Fruit fly (Drosophila melanogaster) whole organism, prepupa: Measurements from ENCODE around the gene Wnt4.
A peak's percentile ranks its signal among the peaks of the same experiment; 100 is the strongest.

Source experiments
- Blimp-1 ChIP-seq: fragments of 200-800 bp; sonication (Bioruptor generic); optimal IDR thresholded peaks from 3 replicates; lab custom pipeline; 2017; ENCODE audit warnings: missing biosample characterization, missing genetic modification characterization, mild to moderate bottlenecking, moderate library complexity, missing genetic modification reagents
- CG10631 ChIP-seq: fragments of 200-800 bp; sonication (Bioruptor generic); optimal IDR thresholded peaks from 2 replicates; lab custom pipeline; 2016; ENCODE audit warnings: missing biosample characterization, missing genetic modification characterization
- CG10669 ChIP-seq: fragments of 200-800 bp; sonication (Bioruptor generic); optimal IDR thresholded peaks from 3 replicates; lab custom pipeline; 2018; ENCODE audit warnings: missing biosample characterization, mild to moderate bottlenecking, missing genetic modification characterization, moderate library complexity
- CG11294 ChIP-seq: fragments of 200-800 bp; sonication (Bioruptor generic); IDR thresholded peaks from 2 replicates; pipeline ENCODE4 v1.3.6; 2022; ENCODE audit warnings: missing biosample characterization, missing genetic modification characterization
- CG11762 ChIP-seq: fragments of 200-800 bp; sonication (Bioruptor generic); optimal IDR thresholded peaks from 3 replicates; lab custom pipeline; 2016; ENCODE audit warnings: missing biosample characterization, missing genetic modification characterization; ENCODE audit not compliant: insufficient read depth
- CG11902 ChIP-seq: fragments of 200-800 bp; sonication (Bioruptor generic); optimal IDR thresholded peaks from 3 replicates; lab custom pipeline; 2016; ENCODE audit warnings: missing biosample characterization, missing genetic modification characterization
- CG15336 ChIP-seq: fragments of 200-800 bp; sonication (Bioruptor generic); IDR thresholded peaks from 2 replicates; pipeline ENCODE4 v1.3.6; 2022; ENCODE audit warnings: missing biosample characterization, missing genetic modification characterization
- CG1621 ChIP-seq: fragments of 200-800 bp; sonication (Bioruptor generic); optimal IDR thresholded peaks from 3 replicates; lab custom pipeline; 2018; ENCODE audit warnings: missing biosample characterization, mild to moderate bottlenecking, missing genetic modification characterization
- CG16779 ChIP-seq: fragments of 200-800 bp; sonication (Bioruptor generic); optimal IDR thresholded peaks from 3 replicates; lab custom pipeline; 2017; ENCODE audit warnings: missing biosample characterization, mild to moderate bottlenecking, missing genetic modification characterization
- CG3032 ChIP-seq: fragments of 200-800 bp; optimal IDR thresholded peaks from 2 replicates; lab custom pipeline; 2019; ENCODE audit warnings: missing biosample characterization, mild to moderate bottlenecking, missing genetic modification characterization, moderate library complexity
- CG31627 ChIP-seq: fragments of 200-800 bp; sonication (Bioruptor generic); optimal IDR thresholded peaks from 3 replicates; lab custom pipeline; 2016; ENCODE audit warnings: missing biosample characterization, missing genetic modification characterization
- CG32006 ChIP-seq: fragments of 200-800 bp; sonication (Bioruptor generic); optimal IDR thresholded peaks from 3 replicates; lab custom pipeline; 2017; ENCODE audit warnings: missing biosample characterization, mild to moderate bottlenecking, missing genetic modification characterization
- CG34406 ChIP-seq: fragments of 200-800 bp; sonication (Bioruptor generic); optimal IDR thresholded peaks from 3 replicates; lab custom pipeline; 2016; ENCODE audit warnings: missing biosample characterization, missing genetic modification characterization
- CG4318 ChIP-seq: fragments of 200-800 bp; sonication (Bioruptor generic); optimal IDR thresholded peaks from 3 replicates; lab custom pipeline; 2017; ENCODE audit warnings: missing biosample characterization, mild to moderate bottlenecking, missing genetic modification characterization
- CG6276 ChIP-seq: fragments of 200-800 bp; sonication (Bioruptor generic); optimal IDR thresholded peaks from 2 replicates; lab custom pipeline; 2017; ENCODE audit warnings: missing biosample characterization, mild to moderate bottlenecking, missing genetic modification characterization
- CG6792 ChIP-seq: fragments of 200-800 bp; sonication (Bioruptor generic); optimal IDR thresholded peaks from 3 replicates; lab custom pipeline; 2016; ENCODE audit warnings: missing biosample characterization, missing genetic modification characterization
- CG6808 ChIP-seq: fragments of 200-800 bp; sonication (Bioruptor generic); optimal IDR thresholded peaks from 3 replicates; lab custom pipeline; 2017; ENCODE audit warnings: missing biosample characterization, missing genetic modification characterization, mild to moderate bottlenecking, moderate library complexity, missing genetic modification reagents
- CG8119 ChIP-seq: fragments of 200-800 bp; sonication (Bioruptor generic); IDR thresholded peaks from 3 replicates; pipeline ENCODE4 v1.3.6; 2022; ENCODE audit warnings: missing biosample characterization, missing genetic modification characterization
- CG8632 ChIP-seq: fragments of 200-800 bp; sonication (Bioruptor generic); optimal IDR thresholded peaks from 3 replicates; lab custom pipeline; 2016; ENCODE audit warnings: missing biosample characterization, missing genetic modification characterization
- Eip75B ChIP-seq: fragments of 200-800 bp; sonication (Bioruptor generic); optimal IDR thresholded peaks from 3 replicates; lab custom pipeline; 2016; ENCODE audit warnings: missing biosample characterization, missing genetic modification characterization
- Eip78C ChIP-seq: fragments of 200-800 bp; sonication (Bioruptor generic); peaks from one replicate; lab custom pipeline; 2016; ENCODE audit warnings: missing biosample characterization, missing genetic modification characterization
- Eip93F ChIP-seq: fragments of 200-800 bp; sonication (Bioruptor generic); optimal IDR thresholded peaks from 2 replicates; lab custom pipeline; 2016; ENCODE audit warnings: missing biosample characterization, mild to moderate bottlenecking, missing genetic modification characterization
- Ets21C ChIP-seq: fragments of 200-800 bp; sonication (Bioruptor generic); optimal IDR thresholded peaks from 3 replicates; lab custom pipeline; 2016; ENCODE audit warnings: missing biosample characterization, missing genetic modification characterization
- Ets96B ChIP-seq: fragments of 200-800 bp; optimal IDR thresholded peaks from 2 replicates; lab custom pipeline; 2019; ENCODE audit warnings: missing biosample characterization, mild to moderate bottlenecking, missing genetic modification characterization, moderate library complexity
- Gug ChIP-seq: fragments of 200-800 bp; sonication (Bioruptor generic); IDR thresholded peaks from 2 replicates; pipeline ENCODE4 v1.3.6; 2022; ENCODE audit warnings: missing biosample characterization, missing genetic modification characterization
- Hr38 ChIP-seq: sonication (Bioruptor generic); optimal IDR thresholded peaks from 2 replicates; lab custom pipeline; 2016; ENCODE audit warnings: missing biosample characterization, missing genetic modification characterization
- Hr39 ChIP-seq: fragments of 200-800 bp; sonication (Bioruptor generic); optimal IDR thresholded peaks from 2 replicates; lab custom pipeline; 2016; ENCODE audit warnings: missing biosample characterization, missing genetic modification characterization
- Lpt ChIP-seq: fragments of 200-800 bp; sonication (Bioruptor generic); optimal IDR thresholded peaks from 3 replicates; lab custom pipeline; 2016; ENCODE audit warnings: missing biosample characterization, missing genetic modification characterization
- Met ChIP-seq: fragments of 200-800 bp; sonication (Bioruptor generic); optimal IDR thresholded peaks from 3 replicates; lab custom pipeline; 2016; ENCODE audit warnings: missing biosample characterization, missing genetic modification characterization
- OdsH ChIP-seq: fragments of 200-800 bp; sonication (Bioruptor generic); optimal IDR thresholded peaks from 3 replicates; lab custom pipeline; 2016; ENCODE audit warnings: missing biosample characterization, missing genetic modification characterization
- Smox ChIP-seq: fragments of 200-800 bp; sonication (Bioruptor generic); optimal IDR thresholded peaks from 3 replicates; lab custom pipeline; 2016; ENCODE audit warnings: missing biosample characterization, missing genetic modification characterization
- Sox102F ChIP-seq: fragments of 200-800 bp; sonication (Bioruptor generic); optimal IDR thresholded peaks from 2 replicates; lab custom pipeline; 2016; ENCODE audit warnings: missing biosample characterization, mild to moderate bottlenecking, missing genetic modification characterization
- Sox15 ChIP-seq: fragments of 200-800 bp; sonication (Bioruptor generic); optimal IDR thresholded peaks from 3 replicates; lab custom pipeline; 2016; ENCODE audit warnings: missing biosample characterization, missing genetic modification characterization
- cyc ChIP-seq: fragments of 200-800 bp; sonication (Bioruptor generic); optimal IDR thresholded peaks from 3 replicates; lab custom pipeline; 2016; ENCODE audit warnings: missing biosample characterization, missing genetic modification characterization
- dac ChIP-seq: fragments of 200-800 bp; sonication (Bioruptor generic); optimal IDR thresholded peaks from 2 replicates; lab custom pipeline; 2017; ENCODE audit warnings: missing biosample characterization, mild to moderate bottlenecking, missing genetic modification characterization
- dsx ChIP-seq: fragments of 200-800 bp; optimal IDR thresholded peaks from 3 replicates; lab custom pipeline; 2019; ENCODE audit warnings: missing biosample characterization, mild to moderate bottlenecking, missing genetic modification characterization, moderate library complexity; ENCODE audit not compliant: poor library complexity, severe bottlenecking
- eg ChIP-seq: fragments of 200-800 bp; sonication (Bioruptor generic); IDR thresholded peaks from 3 replicates; pipeline ENCODE4 v1.3.6; 2022; ENCODE audit warnings: missing biosample characterization, missing genetic modification characterization
- fd59A ChIP-seq: fragments of 200-800 bp; sonication (Bioruptor generic); optimal IDR thresholded peaks from 2 replicates; lab custom pipeline; 2017; ENCODE audit warnings: missing biosample characterization, mild to moderate bottlenecking, missing genetic modification characterization, missing genetic modification reagents
- fd85E ChIP-seq: fragments of 200-800 bp; sonication (Bioruptor generic); optimal IDR thresholded peaks from 3 replicates; lab custom pipeline; 2016; ENCODE audit warnings: missing biosample characterization, missing genetic modification characterization
- fkh ChIP-seq: fragments of 200-800 bp; sonication (Bioruptor generic); optimal IDR thresholded peaks from 3 replicates; lab custom pipeline; 2017; ENCODE audit warnings: missing biosample characterization, mild to moderate bottlenecking, missing genetic modification characterization, moderate library complexity
- lz ChIP-seq: fragments of 200-800 bp; sonication (Bioruptor generic); optimal IDR thresholded peaks from 3 replicates; lab custom pipeline; 2016; ENCODE audit warnings: missing biosample characterization, missing genetic modification characterization
- pdm3 ChIP-seq: fragments of 200-800 bp; sonication (Bioruptor generic); optimal IDR thresholded peaks from 3 replicates; lab custom pipeline; 2016; ENCODE audit warnings: missing biosample characterization, missing genetic modification characterization
- salr ChIP-seq, 2 experiments: fragments of 200-800 bp; sonication (Bioruptor generic); optimal IDR thresholded peaks; 3 replicates each; lab custom pipeline; 2016 to 2018; ENCODE audit warnings: missing biosample characterization in 2 of 2, missing genetic modification characterization in 2 of 2, mild to moderate bottlenecking in 1 of 2
- spab ChIP-seq: fragments of 200-800 bp; sonication (Bioruptor generic); optimal IDR thresholded peaks from 2 replicates; lab custom pipeline; 2017; ENCODE audit warnings: missing biosample characterization, mild to moderate bottlenecking, missing genetic modification characterization, missing genetic modification reagents
- ss ChIP-seq, 2 experiments: fragments of 200-800 bp; sonication (Bioruptor generic); optimal IDR thresholded peaks; 2 replicates in 1 of 2; 3 replicates in 1 of 2; lab custom pipeline; 2017 to 2018; ENCODE audit warnings: mild to moderate bottlenecking in 2 of 2, missing biosample characterization in 2 of 2, missing genetic modification characterization in 2 of 2, moderate library complexity in 1 of 2
- svp ChIP-seq: fragments of 200-800 bp; sonication (Bioruptor generic); peaks from one replicate; lab custom pipeline; 2016; ENCODE audit warnings: missing biosample characterization, missing genetic modification characterization
- topi ChIP-seq: fragments of 200-800 bp; sonication (Bioruptor generic); optimal IDR thresholded peaks from 3 replicates; lab custom pipeline; 2016; ENCODE audit warnings: missing biosample characterization, missing genetic modification characterization
- vri ChIP-seq: fragments of 200-800 bp; sonication (Bioruptor generic); optimal IDR thresholded peaks from 3 replicates; lab custom pipeline; 2016; ENCODE audit warnings: missing biosample characterization, mild to moderate bottlenecking, missing genetic modification characterization

Gene Wnt4

dm6 chr2L:7321110-7321509 is 44.1 kb upstream of the Wnt4 start (continued):
- TF ChIP-seq ss (GFP tag; optimal IDR thresholded peaks at IDR 0.05; lab: Kevin White, UChicago) (peak; percentile 65 to 79), dsx (GFP tag; lab: Kevin White, UChicago) (peak; percentile 83), lz (GFP tag; lab: Kevin White, UChicago) (peak; percentile 74), Sox15 (GFP tag; lab: Kevin White, UChicago) (peak; percentile 38), Blimp-1 (no peak), spab (peak; percentile 71), cyc (GFP tag; lab: Kevin White, UChicago) (peak; percentile 79), CG11902 (GFP tag; lab: Kevin White, UChicago) (no peak), CG6808 (GFP tag; lab: Kevin White, UChicago) (peak; percentile 57), CG8632 (GFP tag; lab: Kevin White, UChicago) (peak; percentile 66), CG11294 (GFP tag; lab: Robert Waterston, UW) (no peak), Hr38 (GFP tag; lab: Kevin White, UChicago) (no peak), CG10631 (GFP tag; lab: Kevin White, UChicago) (peak; percentile 75), CG1621 (tag; lab: Kevin White, UChicago) (peak; percentile 79), salr (GFP tag; optimal IDR thresholded peaks at IDR 0.05; lab: Kevin White, UChicago) (peak; percentile 40 to 74), eg (GFP tag; lab: Robert Waterston, UW) (no peak)

dm6 chr2L:7319914-7320313 is 42.9 kb upstream of the Wnt4 start:
- peak; percentile 54 for TF ChIP-seq pdm3 (GFP tag; lab: Kevin White, UChicago)
- TF ChIP-seq CG6276 (GFP tag; lab: Kevin White, UChicago): no peak
- peak; percentile 54 for TF ChIP-seq spab
- TF ChIP-seq CG3032 (tag; lab: Kevin White, UChicago): peak; percentile 58
- peak; percentile 83 for TF ChIP-seq Met
- TF ChIP-seq svp (GFP tag; lab: Kevin White, UChicago): peak; percentile 96
- no peak for TF ChIP-seq CG32006 (GFP tag; lab: Kevin White, UChicago)
- TF ChIP-seq Eip78C (GFP tag; lab: Kevin White, UChicago): peak; percentile 84
- TF ChIP-seq CG11762 (GFP tag; lab: Kevin White, UChicago): no peak
- no peak for TF ChIP-seq Blimp-1
- no peak for TF ChIP-seq Lpt (GFP tag; lab: Kevin White, UChicago)
- peak; percentile 74 for TF ChIP-seq Eip75B (GFP tag; lab: Kevin White, UChicago)
- TF ChIP-seq CG31627 (GFP tag; lab: Kevin White, UChicago): peak; percentile 64
- TF ChIP-seq CG10669 (GFP tag; lab: Kevin White, UChicago): peak; percentile 44
- no peak for TF ChIP-seq dac (GFP tag; lab: Kevin White, UChicago)
- peak; percentile 57 for TF ChIP-seq Eip93F
- TF ChIP-seq CG34406 (GFP tag; lab: Kevin White, UChicago): peak; percentile 43
- no peak for TF ChIP-seq eg (GFP tag; lab: Robert Waterston, UW)
- TF ChIP-seq dsx (GFP tag; lab: Kevin White, UChicago): peak; percentile 68
- peak in 1 of 2 experiments; percentile 46 for TF ChIP-seq salr (GFP tag; optimal IDR thresholded peaks at IDR 0.05; lab: Kevin White, UChicago)
- TF ChIP-seq CG10631 (GFP tag; lab: Kevin White, UChicago): peak; percentile 59
- TF ChIP-seq CG15336: no peak
- peak; percentile 70 for TF ChIP-seq CG6792 (GFP tag; lab: Kevin White, UChicago)
- peak; percentile 47 for TF ChIP-seq Sox15 (GFP tag; lab: Kevin White, UChicago)
- TF ChIP-seq CG11902 (GFP tag; lab: Kevin White, UChicago): peak; percentile 55
- TF ChIP-seq CG8119 (GFP tag; lab: Robert Waterston, UW): peak; percentile 23; the same call in 1 of the 3 replicates
- TF ChIP-seq CG16779: no peak
- peak; percentile 75 for TF ChIP-seq Smox
- no peak for TF ChIP-seq fd85E (GFP tag; lab: Kevin White, UChicago)
- peak; percentile 32 for TF ChIP-seq Ets21C (GFP tag; lab: Kevin White, UChicago)
- TF ChIP-seq Gug (GFP tag; lab: Robert Waterston, UW): no peak
- peak; percentile 67 for TF ChIP-seq Hr39
- TF ChIP-seq CG11294 (GFP tag; lab: Robert Waterston, UW): no peak
- peak; percentile 44 for TF ChIP-seq OdsH (GFP tag; lab: Kevin White, UChicago)
- no peak for TF ChIP-seq CG4318 (GFP tag; lab: Kevin White, UChicago)
- peak; percentile 63 for TF ChIP-seq fd59A (GFP tag; lab: Kevin White, UChicago)
- TF ChIP-seq Sox102F: peak; percentile 80
- peak; percentile 72 for TF ChIP-seq Ets96B (tag; lab: Kevin White, UChicago)
- TF ChIP-seq topi: peak; percentile 66
- TF ChIP-seq lz (GFP tag; lab: Kevin White, UChicago): peak; percentile 70
- peak; percentile 85 for TF ChIP-seq vri (GFP tag; lab: Kevin White, UChicago)
- no peak for TF ChIP-seq fkh (GFP tag; lab: Kevin White, UChicago)
